Worm (Caenorhabditis elegans) whole organism, L4 larva: ENCODE measurements around the gene C18D11.3.

ENCODE experiments used
- F49E8.2 ChIP-seq: sonication (generic microtip); optimal IDR thresholded peaks from 2 replicates; lab custom pipeline; 2016; ENCODE audit warnings: missing compliant biosample characterization, mild to moderate bottlenecking, missing genetic modification characterization, borderline replicate concordance
- cey-2 ChIP-seq: sonication (generic microtip); optimal IDR thresholded peaks from 3 replicates; lab custom pipeline; 2017; ENCODE audit warnings: missing genetic modification characterization, mild to moderate bottlenecking, missing compliant biosample characterization, antibody characterized with exemption, borderline replicate concordance; ENCODE audit not compliant: insufficient read depth
- daf-19 ChIP-seq: fragments of 200-800 bp; sonication (Bioruptor generic); conservative IDR thresholded peaks from 2 replicates; pipeline ENCODE4 v1.3.6; 2022; ENCODE audit warnings: missing genetic modification characterization, missing compliant biosample characterization
- egl-43 ChIP-seq: fragments of 200-800 bp; sonication (Bioruptor generic); IDR thresholded peaks from 2 replicates; pipeline ENCODE4 v1.3.6; 2022; ENCODE audit warnings: missing genetic modification reagents, missing genetic modification characterization, missing compliant biosample characterization
- hlh-30 ChIP-seq: sonication (generic microtip); optimal IDR thresholded peaks from 2 replicates; lab custom pipeline; 2017; ENCODE audit warnings: antibody characterized with exemption, mild to moderate bottlenecking, missing genetic modification characterization, missing compliant biosample characterization; ENCODE audit not compliant: insufficient read depth
- lin-1 ChIP-seq: fragments of 200-800 bp; sonication (Bioruptor generic); IDR thresholded peaks from 2 replicates; pipeline ENCODE4 v1.3.6; 2022; ENCODE audit warnings: missing genetic modification reagents, missing genetic modification characterization, missing compliant biosample characterization
- lin-13 ChIP-seq: fragments of 150-350 bp; optimal IDR thresholded peaks from 2 replicates; lab custom pipeline; 2014; ENCODE audit warnings: missing biosample characterization, missing genetic modification reagents, missing genetic modification characterization
- nhr-111 ChIP-seq: fragments of 200-800 bp; sonication (Bioruptor generic); optimal IDR thresholded peaks from 2 replicates; lab custom pipeline; 2018; ENCODE audit warnings: mild to moderate bottlenecking, missing genetic modification characterization, missing compliant biosample characterization
- nhr-76 ChIP-seq: fragments of 150-350 bp; optimal IDR thresholded peaks from 2 replicates; lab custom pipeline; 2014; ENCODE audit warnings: missing biosample characterization, missing genetic modification characterization
- nhr-77 ChIP-seq: fragments of 150-350 bp; optimal IDR thresholded peaks from 2 replicates; lab custom pipeline; 2014; ENCODE audit warnings: missing biosample characterization, missing genetic modification characterization
- unc-130 ChIP-seq: sonication (generic microtip); optimal IDR thresholded peaks from 2 replicates; lab custom pipeline; 2016; ENCODE audit warnings: missing genetic modification reagents, missing genetic modification characterization, missing compliant biosample characterization

DNA sequence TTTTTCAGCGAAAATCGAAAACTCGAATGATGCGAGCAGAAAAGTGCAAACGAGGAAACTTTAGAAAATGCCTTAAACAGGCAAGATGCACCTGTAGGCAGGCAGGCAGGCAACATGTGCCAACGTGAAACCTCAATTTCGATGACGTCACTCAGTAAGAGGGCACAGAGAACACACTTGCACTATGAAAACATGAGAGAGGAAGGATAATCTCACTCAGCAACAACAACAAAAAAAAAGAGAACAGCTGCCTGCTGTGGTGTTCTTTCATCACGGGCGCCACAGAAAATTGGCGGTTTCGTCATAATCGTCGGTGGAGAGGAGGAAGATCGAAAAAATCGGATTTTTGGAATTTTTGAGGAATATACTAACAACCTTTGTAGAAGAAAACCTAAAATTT, 10.9 kb downstream of the C18D11.3 start:
- TF ChIP-seq unc-130 (GFP tag; lab: Kevin White, UChicago) (no peak), nhr-76 (tag; lab: Kevin White, UChicago) (no peak), nhr-77 (no peak), nhr-111 (no peak), F49E8.2 (tag; lab: Kevin White, UChicago) (no peak), egl-43 (GFP tag; lab: Robert Waterston, UW) (no peak), lin-13 (GFP tag; lab: Kevin White, UChicago) (no peak), cey-2 (tag; lab: Kevin White, UChicago) (no peak), hlh-30 (tag; lab: Kevin White, UChicago) (peak; percentile 20), lin-1 (GFP tag; lab: Robert Waterston, UW) (no peak), daf-19 (no peak)
